Fruit fly (Drosophila melanogaster): ENCODE results near the gene CG43169.

Gene CG43169

DNA sequence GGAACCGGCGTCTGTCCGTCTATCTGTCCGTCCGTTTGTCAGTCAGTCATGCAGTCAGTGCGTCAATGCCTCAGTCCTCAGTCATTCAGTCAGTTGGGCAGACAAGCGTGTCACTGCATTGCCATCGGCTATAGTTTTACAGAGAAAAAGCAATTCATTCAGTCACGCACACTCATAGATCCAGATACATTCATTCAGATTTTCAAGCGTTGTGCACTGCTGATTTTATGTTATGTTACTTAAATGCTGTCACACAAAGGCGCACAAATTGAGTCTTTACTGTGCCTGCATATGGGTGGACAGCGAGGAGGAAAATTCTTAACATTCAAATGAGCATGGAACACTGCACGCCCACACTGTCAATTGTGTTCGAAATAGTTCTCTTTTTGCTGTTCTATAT, 23.2 kb downstream of the CG43169 start (continued):
- no peak for TF ChIP-seq dm (GFP tag; optimal IDR thresholded peaks at IDR 0.05)
- peak; percentile 15 for TF ChIP-seq CG10979 (tag; optimal IDR thresholded peaks at IDR 0.05)
- TF ChIP-seq Hr51 (GFP tag; optimal IDR thresholded peaks at IDR 0.05) = peak in 1 of 2 experiments; percentile 16
- TF ChIP-seq CG11398 (GFP tag; optimal IDR thresholded peaks at IDR 0.05) = peak; percentile 30
- TF ChIP-seq D19A (tag; optimal IDR thresholded peaks at IDR 0.05) = no peak
- TF ChIP-seq Jarid2 (GFP tag; optimal IDR thresholded peaks at IDR 0.05) = no peak
- peak; percentile 25 for TF ChIP-seq CoRest (tag; optimal IDR thresholded peaks at IDR 0.05)
- TF ChIP-seq CG12071 (GFP tag; optimal IDR thresholded peaks at IDR 0.05) = peak; percentile 12
- TF ChIP-seq CG1602 (GFP tag; optimal IDR thresholded peaks at IDR 0.05) = no peak
- TF ChIP-seq pita (GFP tag; optimal IDR thresholded peaks at IDR 0.05) = no peak
- no peak for TF ChIP-seq CG6272 (GFP tag; IDR thresholded peaks at IDR 0.05)
- TF ChIP-seq CG10209 (GFP tag; optimal IDR thresholded peaks at IDR 0.05) = peak; percentile 43
- TF ChIP-seq CG7786 (GFP tag; optimal IDR thresholded peaks at IDR 0.05) = no peak
- TF ChIP-seq CG1603 (tag; optimal IDR thresholded peaks at IDR 0.05) = peak; percentile 51
- TF ChIP-seq CG11695 (GFP tag; IDR thresholded peaks at IDR 0.05) = 0 out of 3 replicates have a peak, but pooled peaks have one; percentile 30
- TF ChIP-seq CG7928 (GFP tag; optimal IDR thresholded peaks at IDR 0.05) = no peak
- TF ChIP-seq disco-r (GFP tag; optimal IDR thresholded peaks at IDR 0.05) = no peak
- no peak for TF ChIP-seq CG7556 (GFP tag; optimal IDR thresholded peaks at IDR 0.05)
- no peak for TF ChIP-seq CG18619 (GFP tag; optimal IDR thresholded peaks at IDR 0.05)
- no peak for TF ChIP-seq Nf-YC (tag; optimal IDR thresholded peaks at IDR 0.05)
- TF ChIP-seq bowl (GFP tag; IDR thresholded peaks at IDR 0.05) = no peak
- TF ChIP-seq dysf (GFP tag; IDR thresholded peaks at IDR 0.05) = peak; percentile 47; the same call in 2 of the 3 replicates
- no peak for TF ChIP-seq hb (GFP tag; IDR thresholded peaks at IDR 0.05; ENCODE audit: partially characterized antibody)
- no peak for TF ChIP-seq ftz-f1 (GFP tag; optimal IDR thresholded peaks at IDR 0.05)
- TF ChIP-seq sd (tag; optimal IDR thresholded peaks at IDR 0.05) = peak; percentile 89
- TF ChIP-seq H15 (GFP tag; IDR thresholded peaks at IDR 0.05) = 0 out of 3 replicates have a peak, but pooled peaks have one; percentile 19
- no peak for TF ChIP-seq gce (GFP tag; IDR thresholded peaks at IDR 0.05)
- 0 out of 2 replicates have a peak, but pooled peaks have one; percentile 15 for TF ChIP-seq CG5953 (GFP tag; IDR thresholded peaks at IDR 0.05)

dm6 chr3L:8860746-8861145, 27.7 kb downstream of the CG43169 start:
- TF ChIP-seq Atf6 (GFP tag; IDR thresholded peaks at IDR 0.05) (no peak), Med (GFP tag) (peak; percentile 44), CG13894 (tag; optimal IDR thresholded peaks at IDR 0.05) (peak; percentile 83), NfI (GFP tag; optimal IDR thresholded peaks at IDR 0.05) (no peak), Awh (GFP tag; IDR thresholded peaks at IDR 0.05) (0 out of 2 replicates have a peak, but pooled peaks have one; percentile 18), lmd (GFP tag; IDR thresholded peaks at IDR 0.05) (no peak), ato (GFP tag; IDR thresholded peaks at IDR 0.05; ENCODE audit: partially characterized antibody) (no peak), gcm2 (GFP tag; optimal IDR thresholded peaks at IDR 0.05) (no peak), vvl (GFP tag; IDR thresholded peaks at IDR 0.05) (peak; percentile 86), D (optimal IDR thresholded peaks at IDR 0.05) (no peak), D (GFP tag; optimal IDR thresholded peaks at IDR 0.05) (no peak), gcm (GFP tag; optimal IDR thresholded peaks at IDR 0.05) (no peak), inv (GFP tag; IDR thresholded peaks at IDR 0.05; ENCODE audit: partially characterized antibody) (no peak), her (GFP tag; optimal IDR thresholded peaks at IDR 0.05) (no peak), vnd (GFP tag; IDR thresholded peaks at IDR 0.05; ENCODE audit: partially characterized antibody) (no peak), z (GFP tag; IDR thresholded peaks at IDR 0.05) (no peak), CG32772 (GFP tag; IDR thresholded peaks at IDR 0.05) (no peak), B-H2 (GFP tag; optimal IDR thresholded peaks at IDR 0.05) (no peak), chinmo (GFP tag; IDR thresholded peaks at IDR 0.05; ENCODE audit: partially characterized antibody) (0 out of 4 replicates have a peak, but pooled peaks have one; percentile 4), bab2 (GFP tag; optimal IDR thresholded peaks at IDR 0.05) (no peak), abd-A (tag; optimal IDR thresholded peaks at IDR 0.05) (peak; percentile 39), fd3F (GFP tag; optimal IDR thresholded peaks at IDR 0.05) (no peak), MTF-1 (GFP tag; optimal IDR thresholded peaks at IDR 0.05; ENCODE audit: borderline replicate concordance) (no peak), sqz (GFP tag; optimal IDR thresholded peaks at IDR 0.05) (peak; percentile 62)

Measured in whole organism, embryonic.